Worm (Caenorhabditis elegans): ENCODE data around the gene lin-9.
A peak's percentile ranks its signal among the peaks of the same experiment; 100 is the strongest.

The lin-9 gene

DNA sequence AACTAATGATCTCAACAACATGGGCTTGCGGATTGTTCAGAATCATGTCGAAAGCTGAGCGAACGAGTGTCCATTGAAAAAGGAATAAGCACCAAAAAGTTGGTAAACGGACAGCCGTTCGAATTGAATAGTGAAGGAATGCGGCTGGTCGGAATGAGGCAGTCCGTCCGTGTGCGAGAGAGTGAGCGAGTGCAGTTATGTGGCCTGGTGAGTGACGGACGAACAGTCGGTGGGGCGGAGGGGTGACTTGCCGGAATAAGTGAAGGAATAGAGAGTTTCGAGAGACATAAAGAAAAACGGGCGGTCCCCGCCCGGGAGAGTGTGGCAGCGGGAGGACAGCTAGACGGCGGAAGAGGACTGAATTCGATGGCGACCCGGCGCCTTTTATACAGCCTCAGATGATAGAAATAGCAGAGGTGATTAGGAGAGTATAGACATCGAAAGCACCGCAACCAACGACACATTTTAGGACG, 38.6 kb downstream of the lin-9 start (continued):
- TF ChIP-seq hlh-4 (tag; optimal IDR thresholded peaks at IDR 0.05) (no peak), dpl-1 (GFP tag; optimal IDR thresholded peaks at IDR 0.05) (peak in 2 of 3 experiments; percentile 18 to 40), sup-37 (GFP tag; optimal IDR thresholded peaks at IDR 0.05) (peak; percentile 62), nhr-11 (tag; optimal IDR thresholded peaks at IDR 0.05) (no peak), lin-13 (GFP tag; optimal IDR thresholded peaks at IDR 0.05) (peak; percentile 69), snpc-4 (tag; optimal IDR thresholded peaks at IDR 0.05) (no peak), nhr-20 (tag; optimal IDR thresholded peaks at IDR 0.05) (peak; percentile 94), rnt-1 (tag; optimal IDR thresholded peaks at IDR 0.05) (peak; percentile 92), aha-1 (tag; optimal IDR thresholded peaks at IDR 0.05) (no peak), tbx-2 (tag; optimal IDR thresholded peaks at IDR 0.05) (peak; percentile 68), snu-23 (GFP tag; optimal IDR thresholded peaks at IDR 0.05) (peak; percentile 94), lin-15B (tag; optimal IDR thresholded peaks at IDR 0.05) (peak; percentile 2), skn-1 (tag; optimal IDR thresholded peaks at IDR 0.05) (peak; percentile 55), unc-86 (tag; optimal IDR thresholded peaks at IDR 0.05) (no peak), fos-1 (tag; optimal IDR thresholded peaks at IDR 0.05) (peak; percentile 57), lin-14 (GFP tag; optimal IDR thresholded peaks at IDR 0.05) (peak; percentile 94), lir-3 (tag; optimal IDR thresholded peaks at IDR 0.05; ENCODE audit: poor library complexity) (peak; percentile 55), jun-1 (tag; optimal IDR thresholded peaks at IDR 0.05) (peak; percentile 22), nhr-47 (tag; optimal IDR thresholded peaks at IDR 0.05) (peak; percentile 80), nhr-19 (GFP tag; conservative IDR thresholded peaks at IDR 0.05) (peak; percentile 89), ama-1 (optimal IDR thresholded peaks at IDR 0.05) (peak; percentile 96), sptf-1 (tag; optimal IDR thresholded peaks at IDR 0.05) (no peak), isw-1 (GFP tag; IDR thresholded peaks at IDR 0.05) (no peak), F16B12.6 (tag; optimal IDR thresholded peaks at IDR 0.05) (peak; percentile 18), zag-1 (tag; optimal IDR thresholded peaks at IDR 0.05) (no peak), elt-3 (tag; optimal IDR thresholded peaks at IDR 0.05) (peak in 3 of 6 experiments; percentile 6 to 29 (median 19)), irx-1 (tag; optimal IDR thresholded peaks at IDR 0.05) (no peak), mab-9 (GFP tag; IDR thresholded peaks at IDR 0.05) (no peak), xbp-1 (tag; optimal IDR thresholded peaks at IDR 0.05) (peak; percentile 67), grh-1 (GFP tag; IDR thresholded peaks at IDR 0.05) (peak; percentile 69), zip-4 (GFP tag; optimal IDR thresholded peaks at IDR 0.05) (peak; percentile 35), nhr-90 (tag; optimal IDR thresholded peaks at IDR 0.05; ENCODE audit: poor library complexity) (peak; percentile 82), fkh-4 (tag; optimal IDR thresholded peaks at IDR 0.05; ENCODE audit: borderline replicate concordance) (no peak), mep-1 (tag; optimal IDR thresholded peaks at IDR 0.05) (peak; percentile 48), sox-4 (tag; optimal IDR thresholded peaks at IDR 0.05) (no peak), ceh-63 (GFP tag; optimal IDR thresholded peaks at IDR 0.05) (no peak), ceh-90 (tag; optimal IDR thresholded peaks at IDR 0.05) (no peak), nhr-237 (tag; optimal IDR thresholded peaks at IDR 0.05) (no peak), ztf-4 (tag; optimal IDR thresholded peaks at IDR 0.05) (peak; percentile 56), C34B4.2 (tag; optimal IDR thresholded peaks at IDR 0.05) (peak; percentile 60), C04F5.9 (tag; optimal IDR thresholded peaks at IDR 0.05) (peak; percentile 74), efl-3 (GFP tag; optimal IDR thresholded peaks at IDR 0.05) (no peak), ceh-8 (GFP tag; optimal IDR thresholded peaks at IDR 0.05) (peak; percentile 55), Y116A8C.19 (tag; optimal IDR thresholded peaks at IDR 0.05; ENCODE audit: borderline replicate concordance) (no peak), hpl-2 (GFP tag; optimal IDR thresholded peaks at IDR 0.05) (peak; percentile 40), tlp-1 (tag; optimal IDR thresholded peaks at IDR 0.05) (no peak)
